Worm (Caenorhabditis elegans) whole organism, L4/young adult: ENCODE results near the gene F20G2.5.

Experiments used
- W03F9.2 ChIP-seq: fragments of 150-350 bp; optimal IDR thresholded peaks from 2 replicates; lab custom pipeline; 2014; ENCODE audit warnings: missing biosample characterization, missing genetic modification characterization
- him-1 ChIP-seq: sonication (generic microtip); optimal IDR thresholded peaks from 2 replicates; lab custom pipeline; 2016; ENCODE audit warnings: missing genotype, missing genetic modification reagents, missing genetic modification characterization, missing compliant biosample characterization

ce11 chrV:13744901-13745300, 26.4 kb upstream of the F20G2.5 start, which contains the start of gene F35E12.9:
- TF ChIP-seq W03F9.2 (tag; lab: Kevin White, UChicago) (no peak), him-1 (no peak)
